Fruit fly (Drosophila melanogaster) whole organism, embryonic: Measurements from ENCODE around the gene CG18649.
A peak's percentile ranks its signal among the peaks of the same experiment; 100 is the strongest.

Source experiments
- Antp ChIP-seq: fragments of 200-800 bp; sonication (Bioruptor generic); optimal IDR thresholded peaks from 3 replicates; lab custom pipeline; 2016; ENCODE audit warnings: missing biosample characterization, missing genetic modification characterization
- B-H1 ChIP-seq: fragments of 200-800 bp; sonication (Bioruptor generic); IDR thresholded peaks from 3 replicates; pipeline ENCODE4 v1.3.6; 2022; ENCODE audit warnings: missing biosample characterization, missing genetic modification characterization
- CG10543 ChIP-seq: fragments of 200-800 bp; sonication (Bioruptor generic); optimal IDR thresholded peaks from 3 replicates; lab custom pipeline; 2017; ENCODE audit warnings: missing biosample characterization, mild to moderate bottlenecking, missing genetic modification characterization, moderate library complexity
- CG10979 ChIP-seq: fragments of 200-800 bp; sonication (Bioruptor generic); optimal IDR thresholded peaks from 2 replicates; lab custom pipeline; 2018; ENCODE audit warnings: missing biosample characterization, mild to moderate bottlenecking, missing genetic modification characterization, moderate library complexity
- CG11247 ChIP-seq: fragments of 200-800 bp; sonication (Bioruptor generic); IDR thresholded peaks from 2 replicates; pipeline ENCODE4 v1.3.6; 2022; ENCODE audit warnings: missing biosample characterization, missing genetic modification characterization
- CG11504 ChIP-seq: fragments of 200-800 bp; sonication (Bioruptor generic); optimal IDR thresholded peaks from 3 replicates; lab custom pipeline; 2019; ENCODE audit warnings: missing biosample characterization, mild to moderate bottlenecking, missing genetic modification characterization, moderate library complexity
- CG11695 ChIP-seq: fragments of 200-800 bp; sonication (Bioruptor generic); IDR thresholded peaks from 3 replicates; pipeline ENCODE4 v1.3.6; 2022; ENCODE audit warnings: missing biosample characterization, missing genetic modification characterization
- CG11696 ChIP-seq: fragments of 200-800 bp; sonication (Bioruptor generic); IDR thresholded peaks from 2 replicates; pipeline ENCODE4 v1.3.6; 2022; ENCODE audit warnings: missing biosample characterization, missing genetic modification characterization
- CG14965 ChIP-seq: fragments of 200-800 bp; sonication (Bioruptor generic); optimal IDR thresholded peaks from 2 replicates; lab custom pipeline; 2016; ENCODE audit warnings: missing biosample characterization, missing genetic modification characterization, borderline replicate concordance
- CG15073 ChIP-seq: fragments of 200-800 bp; sonication (Bioruptor generic); optimal IDR thresholded peaks from 2 replicates; lab custom pipeline; 2016; ENCODE audit warnings: missing biosample characterization, missing genetic modification characterization
- CG1603 ChIP-seq: fragments of 200-800 bp; sonication (Bioruptor generic); optimal IDR thresholded peaks from 2 replicates; lab custom pipeline; 2019; ENCODE audit warnings: missing biosample characterization, mild to moderate bottlenecking, missing genetic modification characterization, moderate library complexity
- CG1647 ChIP-seq: fragments of 200-800 bp; sonication (Bioruptor generic); optimal IDR thresholded peaks from 3 replicates; lab custom pipeline; 2016; ENCODE audit warnings: missing biosample characterization, missing genetic modification characterization
- CG16815 ChIP-seq: fragments of 200-800 bp; sonication (Bioruptor generic); optimal IDR thresholded peaks from 3 replicates; lab custom pipeline; 2017; ENCODE audit warnings: missing biosample characterization, mild to moderate bottlenecking, missing genetic modification characterization
- CG16863 ChIP-seq: fragments of 200-800 bp; sonication (Bioruptor generic); optimal IDR thresholded peaks from 3 replicates; lab custom pipeline; 2016; ENCODE audit warnings: missing biosample characterization, missing genetic modification characterization
- CG2199 ChIP-seq: fragments of 200-800 bp; sonication (Bioruptor generic); IDR thresholded peaks from 3 replicates; pipeline ENCODE4 v1.3.6; 2022; ENCODE audit warnings: missing biosample characterization, missing genetic modification characterization
- CG34224 ChIP-seq: fragments of 200-800 bp; sonication (Bioruptor generic); IDR thresholded peaks from 3 replicates; pipeline ENCODE4 v1.3.6; 2022; ENCODE audit warnings: missing biosample characterization, missing genetic modification characterization; ENCODE audit not compliant: partially characterized antibody
- CG6791 ChIP-seq: fragments of 200-800 bp; sonication (Bioruptor generic); IDR thresholded peaks from 3 replicates; pipeline ENCODE4 v1.3.6; 2022; ENCODE audit warnings: missing biosample characterization, missing genetic modification characterization; ENCODE audit not compliant: partially characterized antibody
- CG6813 ChIP-seq: fragments of 200-800 bp; sonication (Bioruptor generic); optimal IDR thresholded peaks from 2 replicates; lab custom pipeline; 2017; ENCODE audit warnings: missing biosample characterization, missing genetic modification characterization, mild to moderate bottlenecking, moderate library complexity, missing genetic modification reagents
- CG6854 ChIP-seq: fragments of 200-800 bp; sonication (Bioruptor generic); optimal IDR thresholded peaks from 3 replicates; lab custom pipeline; 2017; ENCODE audit warnings: missing biosample characterization, mild to moderate bottlenecking, missing genetic modification characterization
- CG8478 ChIP-seq: fragments of >200 bp; optimal IDR thresholded peaks from 2 replicates; lab custom pipeline; 2018
- D19B ChIP-seq: fragments of 200-800 bp; sonication (Bioruptor generic); optimal IDR thresholded peaks from 2 replicates; lab custom pipeline; 2017; ENCODE audit warnings: missing biosample characterization, mild to moderate bottlenecking, missing genetic modification characterization
- Doc3 ChIP-seq: fragments of 200-800 bp; sonication (Bioruptor generic); IDR thresholded peaks from 3 replicates; pipeline ENCODE4 v1.3.6; 2022; ENCODE audit warnings: missing biosample characterization, missing genetic modification characterization; ENCODE audit not compliant: partially characterized antibody
- HmgZ ChIP-seq: fragments of 200-800 bp; sonication (Bioruptor generic); optimal IDR thresholded peaks from 2 replicates; lab custom pipeline; 2018; ENCODE audit warnings: missing biosample characterization, mild to moderate bottlenecking, missing genetic modification characterization
- MBD-R2 ChIP-seq: fragments of 200-800 bp; sonication (Bioruptor generic); IDR thresholded peaks from 2 replicates; pipeline ENCODE4 v1.3.6; 2022; ENCODE audit warnings: missing biosample characterization, missing genetic modification characterization
- Nf-YA ChIP-seq: fragments of 200-800 bp; sonication (Bioruptor generic); IDR thresholded peaks from 2 replicates; pipeline ENCODE4 v1.3.6; 2022; ENCODE audit warnings: missing biosample characterization, missing genetic modification characterization
- Poxn ChIP-seq: fragments of 200-800 bp; sonication (Bioruptor generic); IDR thresholded peaks from 2 replicates; pipeline ENCODE4 v1.3.6; 2022; ENCODE audit warnings: missing biosample characterization, missing genetic modification characterization
- Trl ChIP-seq, 3 experiments: fragments of >200 bp in 2 of 3; fragments of 200-800 bp in 1 of 3; sonication (Bioruptor generic) in 1 of 3; optimal IDR thresholded peaks; 2 replicates in 1 of 3; 3 replicates in 2 of 3; lab custom pipeline; 2016 to 2017; ENCODE audit warnings: missing biosample characterization in 1 of 3, missing genetic modification characterization in 1 of 3
- bsh ChIP-seq, 2 experiments: fragments of 200-800 bp; sonication (Bioruptor generic); optimal IDR thresholded peaks; 2 replicates each; lab custom pipeline; 2017 to 2018; ENCODE audit warnings: mild to moderate bottlenecking in 2 of 2, missing biosample characterization in 2 of 2, missing genetic modification characterization in 2 of 2, moderate library complexity in 1 of 2
- cad ChIP-seq: fragments of >200 bp; optimal IDR thresholded peaks from 2 replicates; lab custom pipeline; 2017; ENCODE audit warnings: missing biosample characterization, missing genetic modification characterization
- cg ChIP-seq: fragments of 200-800 bp; sonication (Bioruptor generic); optimal IDR thresholded peaks from 3 replicates; lab custom pipeline; 2019; ENCODE audit warnings: missing biosample characterization, mild to moderate bottlenecking, missing genetic modification characterization, moderate library complexity
- crp ChIP-seq, 2 experiments: fragments of 200-800 bp; sonication (Bioruptor generic); optimal IDR thresholded peaks; 2 replicates in 1 of 2; 3 replicates in 1 of 2; lab custom pipeline; 2017; ENCODE audit warnings: missing biosample characterization in 2 of 2, missing genetic modification characterization in 2 of 2, mild to moderate bottlenecking in 1 of 2, moderate library complexity in 1 of 2
- disco-r ChIP-seq: fragments of 200-800 bp; sonication (Bioruptor generic); optimal IDR thresholded peaks from 2 replicates; lab custom pipeline; 2016; ENCODE audit warnings: missing biosample characterization, missing genetic modification characterization
- eyg ChIP-seq: fragments of 200-800 bp; sonication (Bioruptor generic); optimal IDR thresholded peaks from 3 replicates; lab custom pipeline; 2016; ENCODE audit warnings: missing biosample characterization, missing genetic modification characterization
- gfzf ChIP-seq: fragments of 200-800 bp; sonication (Bioruptor generic); optimal IDR thresholded peaks from 2 replicates; lab custom pipeline; 2016; ENCODE audit warnings: missing biosample characterization, mild to moderate bottlenecking, missing genetic modification characterization, moderate library complexity
- grau ChIP-seq: fragments of 200-800 bp; optimal IDR thresholded peaks from 3 replicates; lab custom pipeline; 2019; ENCODE audit warnings: missing biosample characterization, mild to moderate bottlenecking, missing genetic modification characterization, moderate library complexity
- lbe ChIP-seq: fragments of 200-800 bp; sonication (Bioruptor generic); optimal IDR thresholded peaks from 2 replicates; lab custom pipeline; 2016; ENCODE audit warnings: missing biosample characterization, mild to moderate bottlenecking, missing genetic modification characterization
- nau ChIP-seq: fragments of 200-800 bp; sonication (Bioruptor generic); optimal IDR thresholded peaks from 3 replicates; lab custom pipeline; 2017; ENCODE audit warnings: missing biosample characterization, mild to moderate bottlenecking, missing genetic modification characterization, missing genetic modification reagents
- nmo ChIP-seq: fragments of 200-800 bp; sonication (Bioruptor generic); optimal IDR thresholded peaks from 2 replicates; lab custom pipeline; 2018; ENCODE audit warnings: missing biosample characterization, mild to moderate bottlenecking, missing genetic modification characterization, moderate library complexity
- odd ChIP-seq: fragments of 200-800 bp; sonication (Bioruptor generic); optimal IDR thresholded peaks from 2 replicates; lab custom pipeline; 2017; ENCODE audit warnings: missing biosample characterization, mild to moderate bottlenecking, missing genetic modification characterization
- prd ChIP-seq, 3 experiments: fragments of >200 bp in 2 of 3; fragments of 200-800 bp in 1 of 3; sonication (Bioruptor generic) in 1 of 3; optimal IDR thresholded peaks in 2 of 3; IDR thresholded peaks in 1 of 3; 2 replicates in 2 of 3; 3 replicates in 1 of 3; pipeline versions ENCODE4 v1.3.6 to Lab custom; 2017 to 2022; ENCODE audit warnings: missing biosample characterization in 1 of 3, missing genetic modification characterization in 1 of 3
- sens ChIP-seq: fragments of 200-800 bp; sonication (Bioruptor generic); peaks from one replicate; lab custom pipeline; 2016; ENCODE audit warnings: missing biosample characterization, missing genetic modification characterization
- shn ChIP-seq: fragments of 200-800 bp; sonication (Bioruptor generic); optimal IDR thresholded peaks from 3 replicates; lab custom pipeline; 2016; ENCODE audit warnings: missing biosample characterization, missing genetic modification characterization
- slou ChIP-seq: fragments of 200-800 bp; sonication (Bioruptor generic); optimal IDR thresholded peaks from 3 replicates; lab custom pipeline; 2016; ENCODE audit warnings: missing biosample characterization, missing genetic modification characterization
- sr ChIP-seq: fragments of 200-800 bp; sonication (Bioruptor generic); IDR thresholded peaks from 3 replicates; pipeline ENCODE4 v1.3.6; 2022; ENCODE audit warnings: missing biosample characterization, missing genetic modification characterization
- tap ChIP-seq: fragments of 200-800 bp; optimal IDR thresholded peaks from 3 replicates; lab custom pipeline; 2019; ENCODE audit warnings: missing biosample characterization, mild to moderate bottlenecking, missing genetic modification characterization, moderate library complexity
- trh ChIP-seq: fragments of 200-800 bp; sonication (Bioruptor generic); optimal IDR thresholded peaks from 2 replicates; lab custom pipeline; 2016; ENCODE audit warnings: missing biosample characterization, missing genetic modification characterization
- zen ChIP-seq: fragments of 200-800 bp; sonication (Bioruptor generic); optimal IDR thresholded peaks from 3 replicates; lab custom pipeline; 2018; ENCODE audit warnings: missing biosample characterization, mild to moderate bottlenecking, missing genetic modification characterization, moderate library complexity

CG18649 gene

dm6 chr3L:15102669-15103309 lies 48.9 kb upstream of the CG18649 start (continued):
- no peak for TF ChIP-seq MBD-R2 (GFP tag; lab: Robert Waterston, UW)
- TF ChIP-seq CG8478 = peak; percentile 44
- no peak for TF ChIP-seq CG6813 (GFP tag; lab: Kevin White, UChicago)
- TF ChIP-seq CG15073 (GFP tag; lab: Kevin White, UChicago) = no peak
- TF ChIP-seq prd (optimal IDR thresholded peaks at IDR 0.05; lab: Kevin White, UChicago) = no peak
- TF ChIP-seq prd (GFP tag; IDR thresholded peaks at IDR 0.05; lab: Robert Waterston, UW) = peak; percentile 36; the same call in 2 of the 3 replicates
- no peak for TF ChIP-seq crp (GFP tag; optimal IDR thresholded peaks at IDR 0.05; lab: Kevin White, UChicago)
- TF ChIP-seq CG10979 = no peak
- no peak for TF ChIP-seq trh (GFP tag; lab: Kevin White, UChicago)
- TF ChIP-seq Poxn (GFP tag; lab: Robert Waterston, UW) = no peak
- no peak for TF ChIP-seq CG1647 (GFP tag; lab: Kevin White, UChicago)
- TF ChIP-seq CG11695 = peak; percentile 28; the same call in 1 of the 3 replicates
- TF ChIP-seq HmgZ (tag; lab: Kevin White, UChicago) = no peak
- TF ChIP-seq CG16863 (GFP tag; lab: Kevin White, UChicago) = no peak
- peak; percentile 31 for TF ChIP-seq CG11504 (tag; lab: Kevin White, UChicago)
- TF ChIP-seq disco-r (GFP tag; lab: Kevin White, UChicago) = no peak
- TF ChIP-seq CG11696 = no peak
- no peak for TF ChIP-seq CG34224 (GFP tag; lab: Robert Waterston, UW)
- no peak for TF ChIP-seq odd (GFP tag; lab: Kevin White, UChicago)
- no peak for TF ChIP-seq slou (GFP tag; lab: Kevin White, UChicago)
- TF ChIP-seq lbe = no peak
- TF ChIP-seq Doc3 (GFP tag; lab: Robert Waterston, UW) = no peak
- no peak for TF ChIP-seq Antp (GFP tag; lab: Kevin White, UChicago)
- no peak for TF ChIP-seq CG16815 (GFP tag; lab: Kevin White, UChicago)
- no peak for TF ChIP-seq gfzf (GFP tag; lab: Kevin White, UChicago)
- TF ChIP-seq, all 482 proteins: peak for 48

dm6 chr3L:15101639-15102413 lies 47.9 kb upstream of the CG18649 start:
- 0 out of 2 replicates have a peak, but pooled peaks have one; percentile 14 for TF ChIP-seq CG11247 (GFP tag; lab: Robert Waterston, UW)
- no peak for TF ChIP-seq cg (GFP tag; lab: Kevin White, UChicago)
- TF ChIP-seq Nf-YA (GFP tag; lab: Robert Waterston, UW) = no peak
- 0 out of 3 replicates have a peak, but pooled peaks have one; percentile 3 for TF ChIP-seq sr (GFP tag; lab: Robert Waterston, UW)
- TF ChIP-seq bsh (GFP tag; optimal IDR thresholded peaks at IDR 0.05; lab: Kevin White, UChicago) = peak in 1 of 2 experiments; percentile 15
- peak; percentile 8 for TF ChIP-seq zen
- TF ChIP-seq tap (tag; lab: Kevin White, UChicago) = no peak
- TF ChIP-seq grau = peak; percentile 76
- peak; percentile 45 for TF ChIP-seq sens (GFP tag; lab: Kevin White, UChicago)
- TF ChIP-seq CG14965 (GFP tag; lab: Kevin White, UChicago) = no peak
- no peak for TF ChIP-seq shn (GFP tag; lab: Kevin White, UChicago)
- no peak for TF ChIP-seq cad (GFP tag; lab: Kevin White, UChicago)
- TF ChIP-seq Trl (optimal IDR thresholded peaks at IDR 0.05; lab: Kevin White, UChicago) = peak; percentile 14 to 38
- TF ChIP-seq Trl (GFP tag; optimal IDR thresholded peaks at IDR 0.05; lab: Kevin White, UChicago) = no peak
- TF ChIP-seq CG6791 = no peak
- peak; percentile 46 for TF ChIP-seq CG6854 (GFP tag; lab: Kevin White, UChicago)
- 0 out of 3 replicates have a peak, but pooled peaks have one; percentile 47 for TF ChIP-seq CG2199 (GFP tag; lab: Robert Waterston, UW)
- TF ChIP-seq D19B (GFP tag; lab: Kevin White, UChicago) = no peak
- TF ChIP-seq CG10543 (GFP tag; lab: Kevin White, UChicago) = peak; percentile 2
- peak; percentile 82 for TF ChIP-seq nau (GFP tag; lab: Kevin White, UChicago)
- TF ChIP-seq nmo (GFP tag; lab: Kevin White, UChicago) = peak; percentile 4
- peak; percentile 10 for TF ChIP-seq eyg (GFP tag; lab: Kevin White, UChicago)
- no peak for TF ChIP-seq B-H1 (GFP tag; lab: Robert Waterston, UW)
- TF ChIP-seq CG1603 = peak; percentile 2
